Fruit fly (Drosophila melanogaster) whole organism, adult: Measurements from ENCODE around the gene CG14983.

Experiments
- CG33017 ChIP-seq: fragments of 200-800 bp; sonication (Bioruptor generic); optimal IDR thresholded peaks from 2 replicates; lab custom pipeline; 2018; ENCODE audit warnings: missing biosample characterization, mild to moderate bottlenecking, missing genetic modification characterization, moderate library complexity
- CG7045 ChIP-seq: fragments of 200-800 bp; sonication (Bioruptor generic); optimal IDR thresholded peaks from 2 replicates; lab custom pipeline; 2017; ENCODE audit warnings: missing biosample characterization, mild to moderate bottlenecking, missing genetic modification characterization
- Crg-1 ChIP-seq: fragments of 200-800 bp; sonication (Bioruptor generic); optimal IDR thresholded peaks from 2 replicates; lab custom pipeline; 2016; ENCODE audit warnings: missing biosample characterization, missing genetic modification characterization
- Mnt ChIP-seq: fragments of 200-800 bp; sonication (Bioruptor generic); optimal IDR thresholded peaks from 2 replicates; lab custom pipeline; 2016; ENCODE audit warnings: missing biosample characterization, mild to moderate bottlenecking, missing genetic modification characterization
- bab1 ChIP-seq: fragments of 200-800 bp; sonication (Bioruptor generic); optimal IDR thresholded peaks from 3 replicates; lab custom pipeline; 2019; ENCODE audit warnings: missing biosample characterization, mild to moderate bottlenecking, missing genetic modification characterization, moderate library complexity
- ovo ChIP-seq: fragments of 200-800 bp; sonication (Bioruptor generic); optimal IDR thresholded peaks from 2 replicates; lab custom pipeline; 2016; ENCODE audit warnings: missing biosample characterization, missing genetic modification characterization

DNA sequence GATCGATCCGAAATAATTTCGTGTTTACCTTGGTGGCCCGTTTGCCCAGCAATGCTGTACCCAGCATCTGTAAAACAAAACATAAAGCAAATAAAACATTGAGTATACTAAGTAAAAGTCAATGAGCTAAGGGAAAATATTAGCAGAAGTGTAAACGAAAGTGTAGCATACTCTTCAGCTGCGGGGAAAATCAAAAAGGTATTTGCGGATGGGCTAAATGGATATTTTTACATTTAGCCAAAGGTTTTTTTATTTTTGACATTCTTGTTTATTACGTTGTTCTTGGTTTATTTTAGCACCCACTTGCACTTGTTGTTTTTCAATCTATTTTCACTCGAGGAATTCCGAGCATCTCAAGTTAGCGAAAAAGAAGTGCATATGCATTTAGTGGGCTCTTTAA is 18.2 kb downstream of the CG14983 start:
- TF ChIP-seq Crg-1 (GFP tag; lab: Kevin White, UChicago), result no peak
- TF ChIP-seq CG7045 (GFP tag; lab: Kevin White, UChicago), result no peak
- no peak for TF ChIP-seq Mnt
- TF ChIP-seq ovo (GFP tag; lab: Kevin White, UChicago), result no peak
- TF ChIP-seq bab1 (GFP tag; lab: Kevin White, UChicago), result no peak
- no peak for TF ChIP-seq CG33017 (tag; lab: Kevin White, UChicago)
